Fruit fly (Drosophila melanogaster) whole organism, embryonic: ENCODE measurements around the gene CG4452.
A peak's percentile ranks its signal among the peaks of the same experiment; 100 is the strongest.

Experiments used
- Aef1 ChIP-seq: fragments of 200-800 bp; sonication (Bioruptor generic); IDR thresholded peaks from 3 replicates; pipeline ENCODE4 v1.3.6; 2022; ENCODE audit warnings: missing biosample characterization, missing genetic modification characterization
- Blimp-1 ChIP-seq: fragments of 200-800 bp; sonication (Bioruptor generic); optimal IDR thresholded peaks from 3 replicates; lab custom pipeline; 2018; ENCODE audit warnings: missing biosample characterization, missing genetic modification characterization, mild to moderate bottlenecking, moderate library complexity, missing genetic modification reagents
- CG10565 ChIP-seq: fragments of 200-800 bp; sonication (Bioruptor generic); optimal IDR thresholded peaks from 3 replicates; lab custom pipeline; 2016; ENCODE audit warnings: missing biosample characterization, mild to moderate bottlenecking, missing genetic modification characterization
- CG15514 ChIP-seq: fragments of 200-800 bp; sonication (Bioruptor generic); optimal IDR thresholded peaks from 3 replicates; lab custom pipeline; 2017; ENCODE audit warnings: missing biosample characterization, missing genetic modification characterization, mild to moderate bottlenecking, moderate library complexity, missing genetic modification reagents
- CG18011 ChIP-seq: fragments of 200-800 bp; sonication (Bioruptor generic); optimal IDR thresholded peaks from 2 replicates; lab custom pipeline; 2017; ENCODE audit warnings: missing biosample characterization, missing genetic modification characterization, mild to moderate bottlenecking, moderate library complexity, missing genotype
- CG31224 ChIP-seq: fragments of 200-800 bp; sonication (Bioruptor generic); IDR thresholded peaks from 2 replicates; pipeline ENCODE4 v1.3.6; 2022; ENCODE audit warnings: missing biosample characterization, missing genetic modification characterization
- CG31365 ChIP-seq: fragments of 200-800 bp; sonication (Bioruptor generic); optimal IDR thresholded peaks from 2 replicates; lab custom pipeline; 2018; ENCODE audit warnings: missing biosample characterization, mild to moderate bottlenecking, missing genetic modification characterization
- CG3281 ChIP-seq: fragments of 200-800 bp; sonication (Bioruptor generic); optimal IDR thresholded peaks from 3 replicates; lab custom pipeline; 2017; ENCODE audit warnings: missing biosample characterization, mild to moderate bottlenecking, missing genetic modification characterization
- CG3838 ChIP-seq: fragments of 200-800 bp; sonication (Bioruptor generic); optimal IDR thresholded peaks from 3 replicates; lab custom pipeline; 2016; ENCODE audit warnings: missing biosample characterization, missing genetic modification characterization
- CG3995 ChIP-seq: fragments of 200-800 bp; sonication (Bioruptor generic); optimal IDR thresholded peaks from 3 replicates; lab custom pipeline; 2016; ENCODE audit warnings: missing biosample characterization, missing genetic modification characterization
- CG4360 ChIP-seq: fragments of 200-800 bp; sonication (Bioruptor generic); IDR thresholded peaks from 2 replicates; pipeline ENCODE4 v1.3.6; 2022; ENCODE audit warnings: missing biosample characterization, missing genetic modification characterization
- CG6272 ChIP-seq: fragments of 200-800 bp; sonication (Bioruptor generic); IDR thresholded peaks from 2 replicates; pipeline ENCODE4 v1.3.6; 2022; ENCODE audit warnings: missing biosample characterization, missing genetic modification characterization
- CG6683 ChIP-seq: fragments of 200-800 bp; sonication (Bioruptor generic); optimal IDR thresholded peaks from 2 replicates; lab custom pipeline; 2017; ENCODE audit warnings: missing biosample characterization, mild to moderate bottlenecking, missing genetic modification characterization, missing genetic modification reagents
- CG7372 ChIP-seq: fragments of 200-800 bp; sonication (Bioruptor generic); IDR thresholded peaks from 2 replicates; pipeline ENCODE4 v1.3.6; 2022; ENCODE audit warnings: missing biosample characterization, missing genetic modification characterization
- CG7745 ChIP-seq: fragments of 200-800 bp; sonication (Bioruptor generic); optimal IDR thresholded peaks from 2 replicates; lab custom pipeline; 2018; ENCODE audit warnings: missing biosample characterization, mild to moderate bottlenecking, missing genetic modification characterization, moderate library complexity
- CG7839 ChIP-seq: fragments of 200-800 bp; sonication (Bioruptor generic); optimal IDR thresholded peaks from 3 replicates; lab custom pipeline; 2018; ENCODE audit warnings: missing biosample characterization, mild to moderate bottlenecking, missing genetic modification characterization, moderate library complexity
- CG8359 ChIP-seq: fragments of 200-800 bp; sonication (Bioruptor generic); optimal IDR thresholded peaks from 2 replicates; lab custom pipeline; 2017; ENCODE audit warnings: missing biosample characterization, mild to moderate bottlenecking, missing genetic modification characterization, borderline replicate concordance
- CG8478 ChIP-seq: fragments of >200 bp; optimal IDR thresholded peaks from 2 replicates; lab custom pipeline; 2018
- D ChIP-seq, 2 experiments: fragments of 200-800 bp in 1 of 2; fragments of >200 bp in 1 of 2; sonication (Bioruptor generic) in 1 of 2; optimal IDR thresholded peaks; 2 replicates in 1 of 2; 3 replicates in 1 of 2; lab custom pipeline; 2017; ENCODE audit warnings: mild to moderate bottlenecking in 1 of 2, missing biosample characterization in 1 of 2, missing genetic modification characterization in 1 of 2, missing genetic modification reagents in 1 of 2
- Dad ChIP-seq: fragments of 200-800 bp; sonication (Bioruptor generic); optimal IDR thresholded peaks from 3 replicates; lab custom pipeline; 2016; ENCODE audit warnings: missing biosample characterization, missing genetic modification characterization
- Dbx ChIP-seq: fragments of 200-800 bp; sonication (Bioruptor generic); IDR thresholded peaks from 3 replicates; pipeline ENCODE4 v1.3.6; 2022; ENCODE audit warnings: missing biosample characterization, missing genetic modification characterization
- Deaf1 ChIP-seq: fragments of 200-800 bp; optimal IDR thresholded peaks from 3 replicates; lab custom pipeline; 2019; ENCODE audit warnings: missing biosample characterization, mild to moderate bottlenecking, missing genetic modification characterization, moderate library complexity
- HLH4C ChIP-seq: fragments of 200-800 bp; sonication (Bioruptor generic); IDR thresholded peaks from 3 replicates; pipeline ENCODE4 v1.3.6; 2022; ENCODE audit warnings: missing biosample characterization, missing genetic modification characterization; ENCODE audit not compliant: partially characterized antibody
- HmgD ChIP-seq: fragments of 200-800 bp; sonication (Bioruptor generic); optimal IDR thresholded peaks from 3 replicates; lab custom pipeline; 2016; ENCODE audit warnings: missing biosample characterization, missing genetic modification characterization
- Hr51 ChIP-seq, 2 experiments: fragments of 200-800 bp; sonication (Bioruptor generic); optimal IDR thresholded peaks; 2 replicates in 1 of 2; 3 replicates in 1 of 2; lab custom pipeline; 2016 to 2018; ENCODE audit warnings: missing biosample characterization in 2 of 2, missing genetic modification characterization in 2 of 2, mild to moderate bottlenecking in 1 of 2, moderate library complexity in 1 of 2
- Lpt ChIP-seq: fragments of >200 bp; optimal IDR thresholded peaks from 2 replicates; lab custom pipeline; 2018; ENCODE audit warnings: missing biosample characterization, missing genetic modification characterization
- MTF-1 ChIP-seq: fragments of 200-800 bp; sonication (Bioruptor generic); optimal IDR thresholded peaks from 2 replicates; lab custom pipeline; 2018; ENCODE audit warnings: missing biosample characterization, mild to moderate bottlenecking, missing genetic modification characterization, borderline replicate concordance
- Mad ChIP-seq: fragments of 200-800 bp; sonication (Bioruptor generic); optimal IDR thresholded peaks from 2 replicates; lab custom pipeline; 2016; ENCODE audit warnings: missing biosample characterization, missing genetic modification characterization
- Poxn ChIP-seq: fragments of 200-800 bp; sonication (Bioruptor generic); IDR thresholded peaks from 2 replicates; pipeline ENCODE4 v1.3.6; 2022; ENCODE audit warnings: missing biosample characterization, missing genetic modification characterization
- Six4 ChIP-seq: fragments of 200-800 bp; sonication (Bioruptor generic); optimal IDR thresholded peaks from 2 replicates; lab custom pipeline; 2016; ENCODE audit warnings: missing biosample characterization, missing genetic modification characterization
- ac ChIP-seq: fragments of 200-800 bp; sonication (Bioruptor generic); optimal IDR thresholded peaks from 3 replicates; lab custom pipeline; 2017; ENCODE audit warnings: missing biosample characterization, mild to moderate bottlenecking, missing genetic modification characterization
- amos ChIP-seq: fragments of 200-800 bp; sonication (Bioruptor generic); IDR thresholded peaks from 2 replicates; pipeline ENCODE4 v1.3.6; 2022; ENCODE audit warnings: missing biosample characterization, missing genetic modification characterization; ENCODE audit not compliant: partially characterized antibody
- caup ChIP-seq: fragments of 200-800 bp; sonication (Bioruptor generic); optimal IDR thresholded peaks from 3 replicates; lab custom pipeline; 2017; ENCODE audit warnings: missing biosample characterization, mild to moderate bottlenecking, missing genetic modification characterization, moderate library complexity; ENCODE audit not compliant: severe bottlenecking
- crol ChIP-seq: fragments of 200-800 bp; sonication (Bioruptor generic); IDR thresholded peaks from 2 replicates; pipeline ENCODE4 v1.3.6; 2022; ENCODE audit warnings: missing biosample characterization, missing genetic modification characterization
- esg ChIP-seq: fragments of 200-800 bp; sonication (Bioruptor generic); conservative IDR thresholded peaks from 2 replicates; pipeline ENCODE4 v1.3.6; 2022; ENCODE audit warnings: missing biosample characterization, missing genetic modification characterization
- eyg ChIP-seq: fragments of 200-800 bp; sonication (Bioruptor generic); optimal IDR thresholded peaks from 3 replicates; lab custom pipeline; 2016; ENCODE audit warnings: missing biosample characterization, missing genetic modification characterization
- ham ChIP-seq: fragments of 200-800 bp; sonication (Bioruptor generic); IDR thresholded peaks from 2 replicates; pipeline ENCODE4 v1.3.6; 2022; ENCODE audit warnings: missing biosample characterization, missing genetic modification characterization
- kni ChIP-seq: fragments of 200-800 bp; sonication (Bioruptor generic); optimal IDR thresholded peaks from 3 replicates; lab custom pipeline; 2017; ENCODE audit warnings: mild to moderate bottlenecking, missing biosample characterization, missing genetic modification reagents, missing genetic modification characterization
- maf-S ChIP-seq: fragments of 200-800 bp; sonication (Bioruptor generic); optimal IDR thresholded peaks from 2 replicates; lab custom pipeline; 2016; ENCODE audit warnings: missing biosample characterization, missing genetic modification characterization
- mirr ChIP-seq: fragments of 200-800 bp; sonication (Bioruptor generic); optimal IDR thresholded peaks from 3 replicates; lab custom pipeline; 2018; ENCODE audit warnings: missing biosample characterization, mild to moderate bottlenecking, missing genetic modification characterization
- prd ChIP-seq, 3 experiments: fragments of >200 bp in 2 of 3; fragments of 200-800 bp in 1 of 3; sonication (Bioruptor generic) in 1 of 3; optimal IDR thresholded peaks in 2 of 3; IDR thresholded peaks in 1 of 3; 2 replicates in 2 of 3; 3 replicates in 1 of 3; pipeline versions ENCODE4 v1.3.6 to Lab custom; 2017 to 2022; ENCODE audit warnings: missing biosample characterization in 1 of 3, missing genetic modification characterization in 1 of 3
- sd ChIP-seq: fragments of 200-800 bp; sonication (Bioruptor generic); optimal IDR thresholded peaks from 3 replicates; lab custom pipeline; 2018; ENCODE audit warnings: missing biosample characterization, mild to moderate bottlenecking, missing genetic modification characterization, moderate library complexity
- slou ChIP-seq: fragments of 200-800 bp; sonication (Bioruptor generic); optimal IDR thresholded peaks from 3 replicates; lab custom pipeline; 2016; ENCODE audit warnings: missing biosample characterization, missing genetic modification characterization
- so ChIP-seq: fragments of 200-800 bp; sonication (Bioruptor generic); IDR thresholded peaks from 3 replicates; pipeline ENCODE4 v1.3.6; 2022; ENCODE audit warnings: missing biosample characterization, missing genetic modification characterization
- stc ChIP-seq: fragments of 200-800 bp; sonication (Bioruptor generic); IDR thresholded peaks from 2 replicates; pipeline ENCODE4 v1.3.6; 2022; ENCODE audit warnings: missing biosample characterization, missing genetic modification characterization
- trh ChIP-seq: fragments of 200-800 bp; sonication (Bioruptor generic); optimal IDR thresholded peaks from 2 replicates; lab custom pipeline; 2016; ENCODE audit warnings: missing biosample characterization, missing genetic modification characterization
- twi ChIP-seq: fragments of 200-800 bp; optimal IDR thresholded peaks from 2 replicates; lab custom pipeline; 2019; ENCODE audit warnings: missing biosample characterization, mild to moderate bottlenecking, missing genetic modification characterization, moderate library complexity
- unpg ChIP-seq: fragments of 200-800 bp; sonication (Bioruptor generic); optimal IDR thresholded peaks from 3 replicates; lab custom pipeline; 2018; ENCODE audit warnings: missing biosample characterization, mild to moderate bottlenecking, missing genetic modification characterization, moderate library complexity
- zen ChIP-seq: fragments of 200-800 bp; sonication (Bioruptor generic); optimal IDR thresholded peaks from 3 replicates; lab custom pipeline; 2018; ENCODE audit warnings: missing biosample characterization, mild to moderate bottlenecking, missing genetic modification characterization, moderate library complexity

Gene CG4452

dm6 chr3L:9335711-9336110, 31.5 kb upstream of the CG4452 start (continued):
- TF ChIP-seq Poxn (GFP tag; lab: Robert Waterston, UW) (no peak), crol (GFP tag; lab: Robert Waterston, UW) (peak; percentile 98), caup (GFP tag; lab: Kevin White, UChicago) (peak; percentile 10), prd (optimal IDR thresholded peaks at IDR 0.05; lab: Kevin White, UChicago) (no peak), prd (GFP tag; IDR thresholded peaks at IDR 0.05; lab: Robert Waterston, UW) (no peak), CG10565 (GFP tag; lab: Kevin White, UChicago) (no peak), HLH4C (GFP tag; lab: Robert Waterston, UW) (peak; percentile 33; the same call in 2 of the 3 replicates), HmgD (no peak), Dbx (GFP tag; lab: Robert Waterston, UW) (no peak), CG4360 (no peak), D (optimal IDR thresholded peaks at IDR 0.05; lab: Kevin White, UChicago) (no peak), D (GFP tag; optimal IDR thresholded peaks at IDR 0.05; lab: Kevin White, UChicago) (no peak), stc (GFP tag; lab: Robert Waterston, UW) (0 out of 2 replicates have a peak, but pooled peaks have one; percentile 21), CG3838 (no peak), slou (GFP tag; lab: Kevin White, UChicago) (no peak), esg (GFP tag; lab: Robert Waterston, UW) (no peak), CG7372 (GFP tag; lab: Robert Waterston, UW) (peak; percentile 52; the same call in 1 of the 2 replicates), Six4 (GFP tag; lab: Kevin White, UChicago) (no peak), CG31365 (tag; lab: Kevin White, UChicago) (no peak), CG8478 (no peak), amos (GFP tag; lab: Robert Waterston, UW) (no peak; the same call in 1 of the 2 replicates), twi (no peak), Aef1 (peak; percentile 80), CG7745 (tag; lab: Kevin White, UChicago) (no peak), mirr (GFP tag; lab: Kevin White, UChicago) (peak; percentile 43), Blimp-1 (GFP tag; lab: Kevin White, UChicago) (peak; percentile 1), MTF-1 (GFP tag; lab: Kevin White, UChicago) (no peak), CG31224 (GFP tag; lab: Robert Waterston, UW) (0 out of 2 replicates have a peak, but pooled peaks have one; percentile 4), zen (tag; lab: Kevin White, UChicago) (no peak), CG18011 (GFP tag; lab: Kevin White, UChicago) (no peak), kni (GFP tag; lab: Kevin White, UChicago) (peak; percentile 47), CG6683 (no peak), CG3995 (no peak), CG3281 (GFP tag; lab: Kevin White, UChicago) (peak; percentile 9), CG15514 (GFP tag; lab: Kevin White, UChicago) (peak; percentile 7), Hr51 (GFP tag; optimal IDR thresholded peaks at IDR 0.05; lab: Kevin White, UChicago) (no peak), CG7839 (tag; lab: Kevin White, UChicago) (no peak), Dad (GFP tag; lab: Kevin White, UChicago) (no peak), Deaf1 (tag; lab: Kevin White, UChicago) (no peak), ham (GFP tag; lab: Robert Waterston, UW) (no peak), maf-S (no peak), sd (tag; lab: Kevin White, UChicago) (peak; percentile 36), ac (GFP tag; lab: Kevin White, UChicago) (no peak), Mad (GFP tag; lab: Kevin White, UChicago) (no peak), so (GFP tag; lab: Robert Waterston, UW) (no peak), CG6272 (no peak), Lpt (no peak), trh (GFP tag; lab: Kevin White, UChicago) (no peak), eyg (GFP tag; lab: Kevin White, UChicago) (no peak), CG8359 (GFP tag; lab: Kevin White, UChicago) (no peak), unpg (no peak)
